Worm (Caenorhabditis elegans): ENCODE measurements around the gene F22B3.10.
A peak's percentile ranks its signal among the peaks of the same experiment; 100 is the strongest.
"Not testable (repeated sequence)": the region's sequence is repeated elsewhere in the genome, so short reads cannot be mapped to it uniquely, and the experiment has no call there.

The F22B3.10 gene

ce11 chrIV:11406744-11407690 is 7.8 kb downstream of the F22B3.10 start, which contains the start of the genes his-63 and his-64:
Gene his-63, minus strand, starts transcription at chrIV:11406861.
Gene his-64, plus strand, starts transcription at chrIV:11407116.
- TF ChIP-seq ama-1 (optimal IDR thresholded peaks at IDR 0.05) (peak; percentile 92), tbx-37 (GFP tag; conservative IDR thresholded peaks at IDR 0.05) (peak; percentile 47; the same call in 1 of the 2 replicates), pes-1 (GFP tag; IDR thresholded peaks at IDR 0.05) (peak; percentile 69), sea-1 (GFP tag; conservative IDR thresholded peaks at IDR 0.05) (peak; percentile 6; the same call in 1 of the 2 replicates), tbx-11 (GFP tag; IDR thresholded peaks at IDR 0.05) (peak; percentile 54), tra-4 (tag; optimal IDR thresholded peaks at IDR 0.05) (peak; percentile 17), flt-1 (GFP tag; IDR thresholded peaks at IDR 0.05) (peak; percentile 56; the same call in 1 of the 2 replicates), aly-1 (tag; optimal IDR thresholded peaks at IDR 0.05) (peak; percentile 83), ceh-36 (tag; optimal IDR thresholded peaks at IDR 0.05) (peak; percentile 57), scrt-1 (GFP tag; IDR thresholded peaks at IDR 0.05) (0 out of 2 replicates have a peak, but pooled peaks have one; percentile 51)

ce11 chrIV:11406127-11406526 is 8.7 kb downstream of the F22B3.10 start:
- TF ChIP-seq aly-1 (tag; optimal IDR thresholded peaks at IDR 0.05) (peak; percentile 81), ama-1 (optimal IDR thresholded peaks at IDR 0.05) (peak; percentile 83)

DNA sequence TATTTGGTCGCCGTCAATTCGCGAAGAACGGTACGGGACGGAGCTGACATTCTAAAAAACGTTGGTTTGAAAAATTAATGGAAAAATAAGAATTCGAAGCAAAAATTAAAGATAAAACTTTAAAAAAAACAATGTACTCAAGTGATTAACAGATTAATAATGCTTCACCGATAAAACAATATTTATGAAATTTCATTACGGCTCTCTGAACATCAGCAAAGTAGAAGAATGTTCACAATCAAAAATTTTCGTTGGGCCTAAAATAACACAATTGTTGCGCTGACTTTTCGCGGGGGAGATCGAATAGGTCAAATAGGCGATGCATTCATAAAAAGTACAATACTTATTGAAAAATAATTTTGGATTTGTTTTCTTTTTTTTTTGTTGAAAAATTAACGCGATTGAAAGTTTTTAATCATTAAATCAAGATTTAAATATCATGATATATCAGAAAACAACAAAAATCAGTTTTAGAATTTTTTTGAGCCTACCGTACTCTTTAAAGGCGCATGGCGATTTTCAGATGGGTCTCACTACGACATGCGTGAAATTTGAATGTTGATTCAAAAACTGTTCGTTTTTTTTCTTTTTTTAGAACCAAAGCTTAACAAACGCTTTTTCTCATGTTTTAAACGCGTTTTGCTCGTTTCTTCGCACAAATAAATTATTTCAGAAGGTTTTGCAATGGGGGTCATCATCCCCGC is 11.4 kb downstream of the F22B3.10 start, which contains the start of the genes memi-3 and cyp-31A2:
TSS of gene memi-3 (minus strand) at position 51 of the 704 bp plus-strand sequence.
TSS of gene cyp-31A2 (plus strand) at position 674 of the 704 bp plus-strand sequence.
- TF ChIP-seq hmg-4 (GFP tag; optimal IDR thresholded peaks at IDR 0.05) (no peak), hnd-1 (tag; optimal IDR thresholded peaks at IDR 0.05) (no peak), ceh-13 (GFP tag; optimal IDR thresholded peaks at IDR 0.05) (no peak), ets-7 (tag; optimal IDR thresholded peaks at IDR 0.05) (no peak), sea-1 (GFP tag; conservative IDR thresholded peaks at IDR 0.05) (no peak), aly-1 (tag; optimal IDR thresholded peaks at IDR 0.05) (no peak), tbx-37 (GFP tag; conservative IDR thresholded peaks at IDR 0.05) (no peak), ama-1 (optimal IDR thresholded peaks at IDR 0.05) (no peak), pes-1 (GFP tag; IDR thresholded peaks at IDR 0.05) (no peak), F13C5.2 (tag; optimal IDR thresholded peaks at IDR 0.05) (no peak), scrt-1 (GFP tag; IDR thresholded peaks at IDR 0.05) (no peak), tra-4 (tag; optimal IDR thresholded peaks at IDR 0.05) (no peak), flt-1 (GFP tag; IDR thresholded peaks at IDR 0.05) (no peak), tbx-11 (GFP tag; IDR thresholded peaks at IDR 0.05) (no peak), hmbx-1 (tag; optimal IDR thresholded peaks at IDR 0.05) (no peak), ceh-36 (tag; optimal IDR thresholded peaks at IDR 0.05) (no peak), B0310.2 (tag; optimal IDR thresholded peaks at IDR 0.05) (no peak)

ce11 chrIV:11401482-11401881 is 13.3 kb downstream of the F22B3.10 start:
- TF ChIP-seq ama-1 (optimal IDR thresholded peaks at IDR 0.05): peak; percentile 8
- TF ChIP-seq ets-7 (tag; optimal IDR thresholded peaks at IDR 0.05): no peak

ce11 chrIV:11400098-11400497 is 14.7 kb downstream of the F22B3.10 start:
- TF ChIP-seq tbx-11 (GFP tag; IDR thresholded peaks at IDR 0.05) (peak; percentile 39; the same call in 1 of the 2 replicates), pes-1 (GFP tag; IDR thresholded peaks at IDR 0.05) (0 out of 2 replicates have a peak, but pooled peaks have one; percentile 27)

DNA sequence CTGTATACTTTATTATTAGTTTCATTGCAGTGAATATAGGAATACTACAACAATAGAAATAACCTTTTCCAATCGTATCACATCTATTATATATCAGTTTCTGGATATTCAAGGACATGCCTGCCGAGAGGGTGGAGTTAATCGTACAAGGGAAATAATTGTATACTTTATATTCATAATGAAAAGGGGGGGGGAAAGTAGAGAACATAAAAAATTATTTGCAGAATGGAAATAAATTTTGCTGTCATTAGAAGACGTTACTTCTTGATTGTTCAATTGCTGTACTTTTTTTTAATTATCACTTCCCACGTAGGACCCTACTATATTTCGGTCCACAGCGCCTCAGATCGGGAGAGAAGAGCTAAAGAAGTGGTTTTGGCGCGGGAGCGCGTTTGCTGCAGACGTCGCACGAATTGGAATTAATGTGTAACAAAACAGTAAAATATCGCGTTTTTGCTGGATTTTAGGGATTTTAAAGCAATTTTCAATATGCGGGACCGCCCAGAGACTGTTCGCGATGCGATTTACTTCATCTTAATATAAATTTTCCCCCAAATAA is 16.5 kb downstream of the F22B3.10 start, which contains the start of gene dsl-6:
TSS of gene dsl-6 (minus strand) at position 51 of the 559 bp plus-strand sequence.
- TF ChIP-seq tra-4 (tag; optimal IDR thresholded peaks at IDR 0.05); F13C5.2 (tag; optimal IDR thresholded peaks at IDR 0.05); hmg-4 (GFP tag; optimal IDR thresholded peaks at IDR 0.05): not testable (repeated sequence)

DNA sequence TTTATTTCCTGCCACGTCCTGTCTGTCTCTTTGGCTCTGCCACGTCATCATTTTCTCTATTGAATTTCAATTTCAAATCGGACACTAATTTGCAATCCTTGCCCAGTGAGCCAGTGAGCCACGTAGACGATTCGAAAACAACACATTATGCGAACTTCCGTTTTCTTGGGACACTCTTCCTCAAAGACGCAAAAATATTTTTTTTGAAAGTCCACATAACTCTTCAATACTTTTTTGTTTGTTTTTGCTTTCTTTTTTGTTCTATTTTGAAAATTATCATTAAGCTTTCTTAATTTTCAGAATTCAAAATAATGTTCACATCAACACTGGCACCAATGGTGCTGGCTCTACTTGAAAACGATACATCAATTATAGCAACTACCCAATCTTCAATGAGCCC is 20.6 kb downstream of the F22B3.10 start, which contains the start of gene tag-89:
TSS of gene tag-89 (plus strand) at position 301 of the 400 bp plus-strand sequence.
- TF ChIP-seq aly-1 (tag; optimal IDR thresholded peaks at IDR 0.05) (no peak), ceh-36 (tag; optimal IDR thresholded peaks at IDR 0.05) (no peak), tbx-37 (GFP tag; conservative IDR thresholded peaks at IDR 0.05) (no peak), ama-1 (optimal IDR thresholded peaks at IDR 0.05) (no peak)

- TF ChIP-seq tbx-11 (GFP tag; IDR thresholded peaks at IDR 0.05) (no peak), hnd-1 (tag; optimal IDR thresholded peaks at IDR 0.05) (no peak), sea-1 (GFP tag; conservative IDR thresholded peaks at IDR 0.05) (no peak), ets-7 (tag; optimal IDR thresholded peaks at IDR 0.05) (no peak), ceh-36 (tag; optimal IDR thresholded peaks at IDR 0.05) (no peak), scrt-1 (GFP tag; IDR thresholded peaks at IDR 0.05) (no peak), aly-1 (tag; optimal IDR thresholded peaks at IDR 0.05) (no peak)
These were observed 26.1 kb downstream of the F22B3.10 start for ce11 chrIV:11388684-11389083.
